Fruit fly (Drosophila melanogaster) whole organism, embryonic: Measurements from ENCODE around the gene OtopLc.

Experiments used
- Bteb2 ChIP-seq: fragments of 200-800 bp; sonication (Bioruptor generic); optimal IDR thresholded peaks from 2 replicates; lab custom pipeline; 2016; ENCODE audit warnings: missing biosample characterization, missing genetic modification characterization
- C15 ChIP-seq: fragments of 200-800 bp; sonication (Bioruptor generic); IDR thresholded peaks from 3 replicates; pipeline ENCODE4 v1.3.6; 2022; ENCODE audit warnings: missing biosample characterization, missing genetic modification characterization
- CG11093 ChIP-seq: fragments of 200-800 bp; sonication (Bioruptor generic); IDR thresholded peaks from 3 replicates; pipeline ENCODE4 v1.3.6; 2022; ENCODE audit warnings: missing biosample characterization, missing genetic modification characterization
- CG11696 ChIP-seq: fragments of 200-800 bp; sonication (Bioruptor generic); IDR thresholded peaks from 2 replicates; pipeline ENCODE4 v1.3.6; 2022; ENCODE audit warnings: missing biosample characterization, missing genetic modification characterization
- CG14050 ChIP-seq: fragments of 200-800 bp; sonication (Bioruptor generic); IDR thresholded peaks from 3 replicates; pipeline ENCODE4 v1.3.6; 2022; ENCODE audit warnings: missing biosample characterization, missing genetic modification characterization
- CG17328 ChIP-seq: fragments of 200-800 bp; sonication (Bioruptor generic); IDR thresholded peaks from 2 replicates; pipeline ENCODE4 v1.3.6; 2022; ENCODE audit warnings: missing biosample characterization, missing genetic modification characterization
- CG1792 ChIP-seq: fragments of 200-800 bp; sonication (Bioruptor generic); optimal IDR thresholded peaks from 2 replicates; lab custom pipeline; 2016; ENCODE audit warnings: missing biosample characterization, missing genetic modification characterization
- CG33557 ChIP-seq: fragments of 200-800 bp; sonication (Bioruptor generic); optimal IDR thresholded peaks from 2 replicates; lab custom pipeline; 2019; ENCODE audit warnings: missing biosample characterization, mild to moderate bottlenecking, missing genetic modification characterization, moderate library complexity
- CG4707 ChIP-seq: fragments of 200-800 bp; sonication (Bioruptor generic); optimal IDR thresholded peaks from 2 replicates; lab custom pipeline; 2018; ENCODE audit warnings: missing biosample characterization, mild to moderate bottlenecking, missing genetic modification characterization, moderate library complexity
- CG4730 ChIP-seq: fragments of 200-800 bp; sonication (Bioruptor generic); IDR thresholded peaks from 2 replicates; pipeline ENCODE4 v1.3.6; 2022; ENCODE audit warnings: missing biosample characterization, missing genetic modification characterization
- CG5180 ChIP-seq: fragments of 200-800 bp; sonication (Bioruptor generic); optimal IDR thresholded peaks from 3 replicates; lab custom pipeline; 2017; ENCODE audit warnings: missing biosample characterization, missing genetic modification characterization, mild to moderate bottlenecking, moderate library complexity, missing genetic modification reagents
- CG6254 ChIP-seq: fragments of 200-800 bp; sonication (Bioruptor generic); optimal IDR thresholded peaks from 3 replicates; lab custom pipeline; 2017; ENCODE audit warnings: mild to moderate bottlenecking, missing biosample characterization, missing genetic modification reagents, missing genetic modification characterization
- CG6654 ChIP-seq: fragments of 200-800 bp; sonication (Bioruptor generic); optimal IDR thresholded peaks from 2 replicates; lab custom pipeline; 2017; ENCODE audit warnings: missing biosample characterization, mild to moderate bottlenecking, missing genetic modification characterization
- CG6683 ChIP-seq: fragments of 200-800 bp; sonication (Bioruptor generic); optimal IDR thresholded peaks from 2 replicates; lab custom pipeline; 2017; ENCODE audit warnings: missing biosample characterization, mild to moderate bottlenecking, missing genetic modification characterization, missing genetic modification reagents
- CG6791 ChIP-seq: fragments of 200-800 bp; sonication (Bioruptor generic); IDR thresholded peaks from 3 replicates; pipeline ENCODE4 v1.3.6; 2022; ENCODE audit warnings: missing biosample characterization, missing genetic modification characterization; ENCODE audit not compliant: partially characterized antibody
- CG8290 ChIP-seq, 3 experiments: fragments of 200-800 bp; sonication (Bioruptor generic); optimal IDR thresholded peaks; 2 replicates each; lab custom pipeline; 2016 to 2019; ENCODE audit warnings: missing biosample characterization in 3 of 3, missing genetic modification characterization in 3 of 3, mild to moderate bottlenecking in 2 of 3, moderate library complexity in 1 of 3
- CG8944 ChIP-seq: fragments of 200-800 bp; sonication (Bioruptor generic); optimal IDR thresholded peaks from 3 replicates; lab custom pipeline; 2016; ENCODE audit warnings: missing biosample characterization, missing genetic modification characterization
- Dbx ChIP-seq: fragments of 200-800 bp; sonication (Bioruptor generic); IDR thresholded peaks from 3 replicates; pipeline ENCODE4 v1.3.6; 2022; ENCODE audit warnings: missing biosample characterization, missing genetic modification characterization
- Dip3 ChIP-seq: fragments of 200-800 bp; sonication (Bioruptor generic); optimal IDR thresholded peaks from 3 replicates; lab custom pipeline; 2016; ENCODE audit warnings: missing biosample characterization, missing genetic modification characterization
- Elba2 ChIP-seq: fragments of 200-800 bp; sonication (Bioruptor generic); optimal IDR thresholded peaks from 3 replicates; lab custom pipeline; 2016; ENCODE audit warnings: missing biosample characterization, missing genetic modification characterization
- H2.0 ChIP-seq: fragments of 200-800 bp; sonication (Bioruptor generic); IDR thresholded peaks from 2 replicates; pipeline ENCODE4 v1.3.6; 2022; ENCODE audit warnings: missing biosample characterization, missing genetic modification characterization
- HLH54F ChIP-seq: fragments of 200-800 bp; sonication (Bioruptor generic); optimal IDR thresholded peaks from 3 replicates; lab custom pipeline; 2016; ENCODE audit warnings: missing biosample characterization, missing genetic modification characterization
- Hand ChIP-seq: fragments of 200-800 bp; sonication (Bioruptor generic); optimal IDR thresholded peaks from 2 replicates; lab custom pipeline; 2017; ENCODE audit warnings: mild to moderate bottlenecking, missing biosample characterization, missing genetic modification reagents, missing genetic modification characterization
- Nf-YC ChIP-seq: fragments of 200-800 bp; optimal IDR thresholded peaks from 3 replicates; lab custom pipeline; 2019; ENCODE audit warnings: missing biosample characterization, mild to moderate bottlenecking, missing genetic modification characterization, moderate library complexity
- Oli ChIP-seq: fragments of 200-800 bp; sonication (Bioruptor generic); optimal IDR thresholded peaks from 2 replicates; lab custom pipeline; 2018; ENCODE audit warnings: missing biosample characterization, mild to moderate bottlenecking, missing genetic modification characterization, moderate library complexity
- PHDP ChIP-seq: fragments of 200-800 bp; sonication (Bioruptor generic); optimal IDR thresholded peaks from 3 replicates; lab custom pipeline; 2018; ENCODE audit warnings: missing biosample characterization, mild to moderate bottlenecking, missing genetic modification characterization, moderate library complexity
- Spps ChIP-seq: fragments of 200-800 bp; sonication (Bioruptor generic); optimal IDR thresholded peaks from 2 replicates; lab custom pipeline; 2018; ENCODE audit warnings: missing biosample characterization, mild to moderate bottlenecking, missing genetic modification characterization
- ato ChIP-seq: fragments of 200-800 bp; sonication (Bioruptor generic); IDR thresholded peaks from 2 replicates; pipeline ENCODE4 v1.3.6; 2022; ENCODE audit warnings: missing biosample characterization, missing genetic modification characterization; ENCODE audit not compliant: partially characterized antibody
- bab2 ChIP-seq: fragments of 200-800 bp; sonication (Bioruptor generic); optimal IDR thresholded peaks from 2 replicates; lab custom pipeline; 2016; ENCODE audit warnings: missing biosample characterization, missing genetic modification characterization
- cas ChIP-seq: fragments of 200-800 bp; sonication (Bioruptor generic); IDR thresholded peaks from 2 replicates; pipeline ENCODE4 v1.3.6; 2022; ENCODE audit warnings: missing biosample characterization, missing genetic modification characterization
- chm ChIP-seq: fragments of 200-800 bp; sonication (Bioruptor generic); IDR thresholded peaks from 2 replicates; pipeline ENCODE4 v1.3.6; 2022; ENCODE audit warnings: missing biosample characterization, missing genetic modification characterization
- crc ChIP-seq: fragments of 200-800 bp; sonication (Bioruptor generic); optimal IDR thresholded peaks from 2 replicates; lab custom pipeline; 2016; ENCODE audit warnings: missing biosample characterization, missing genetic modification characterization
- croc ChIP-seq: fragments of 200-800 bp; sonication (Bioruptor generic); conservative IDR thresholded peaks from 3 replicates; pipeline ENCODE4 v1.3.6; 2022; ENCODE audit warnings: missing biosample characterization, missing genetic modification characterization
- crol ChIP-seq: fragments of 200-800 bp; sonication (Bioruptor generic); IDR thresholded peaks from 2 replicates; pipeline ENCODE4 v1.3.6; 2022; ENCODE audit warnings: missing biosample characterization, missing genetic modification characterization
- crp ChIP-seq, 2 experiments: fragments of 200-800 bp; sonication (Bioruptor generic); optimal IDR thresholded peaks; 2 replicates in 1 of 2; 3 replicates in 1 of 2; lab custom pipeline; 2017; ENCODE audit warnings: missing biosample characterization in 2 of 2, missing genetic modification characterization in 2 of 2, mild to moderate bottlenecking in 1 of 2, moderate library complexity in 1 of 2
- dimm ChIP-seq: fragments of 200-800 bp; sonication (Bioruptor generic); IDR thresholded peaks from 2 replicates; pipeline ENCODE4 v1.3.6; 2022; ENCODE audit warnings: missing biosample characterization, missing genetic modification characterization
- gfzf ChIP-seq: fragments of 200-800 bp; sonication (Bioruptor generic); optimal IDR thresholded peaks from 2 replicates; lab custom pipeline; 2016; ENCODE audit warnings: missing biosample characterization, mild to moderate bottlenecking, missing genetic modification characterization, moderate library complexity
- jigr1 ChIP-seq: fragments of 200-800 bp; sonication (Bioruptor generic); IDR thresholded peaks from 3 replicates; pipeline ENCODE4 v1.3.6; 2022; ENCODE audit warnings: missing biosample characterization, missing genetic modification characterization
- lilli ChIP-seq: fragments of 200-800 bp; sonication (Bioruptor generic); optimal IDR thresholded peaks from 3 replicates; lab custom pipeline; 2016; ENCODE audit warnings: missing biosample characterization, missing genetic modification characterization
- lola ChIP-seq, 3 experiments: fragments of >200 bp in 2 of 3; fragments of 200-800 bp in 1 of 3; sonication (Bioruptor generic) in 1 of 3; optimal IDR thresholded peaks; 2 replicates each; lab custom pipeline; 2017 to 2019; ENCODE audit warnings: missing biosample characterization in 3 of 3, missing genetic modification characterization in 3 of 3, mild to moderate bottlenecking in 1 of 3, moderate library complexity in 1 of 3
- p53 ChIP-seq: fragments of 200-800 bp; sonication (Bioruptor generic); optimal IDR thresholded peaks from 2 replicates; lab custom pipeline; 2016; ENCODE audit warnings: missing biosample characterization, missing genetic modification characterization
- pfk ChIP-seq: fragments of 200-800 bp; sonication (Bioruptor generic); optimal IDR thresholded peaks from 2 replicates; lab custom pipeline; 2018; ENCODE audit warnings: missing biosample characterization, mild to moderate bottlenecking, missing genetic modification characterization, moderate library complexity
- pum ChIP-seq: fragments of 200-800 bp; sonication (Bioruptor generic); optimal IDR thresholded peaks from 2 replicates; lab custom pipeline; 2016; ENCODE audit warnings: missing biosample characterization, missing genetic modification characterization
- rib ChIP-seq: fragments of 200-800 bp; sonication (Bioruptor generic); IDR thresholded peaks from 2 replicates; pipeline ENCODE4 v1.3.6; 2022; ENCODE audit warnings: missing biosample characterization, missing genetic modification characterization
- ro ChIP-seq: fragments of 200-800 bp; sonication (Bioruptor generic); IDR thresholded peaks from 2 replicates; pipeline ENCODE4 v1.3.6; 2022; ENCODE audit warnings: missing biosample characterization, missing genetic modification characterization
- sima ChIP-seq: fragments of 200-800 bp; sonication (Bioruptor generic); optimal IDR thresholded peaks from 2 replicates; lab custom pipeline; 2016; ENCODE audit warnings: missing biosample characterization, missing genetic modification characterization
- slou ChIP-seq: fragments of 200-800 bp; sonication (Bioruptor generic); optimal IDR thresholded peaks from 3 replicates; lab custom pipeline; 2016; ENCODE audit warnings: missing biosample characterization, missing genetic modification characterization
- sob ChIP-seq: fragments of 200-800 bp; sonication (Bioruptor generic); IDR thresholded peaks from 2 replicates; pipeline ENCODE4 v1.3.6; 2022; ENCODE audit warnings: missing biosample characterization, missing genetic modification characterization
- ssp ChIP-seq: fragments of 200-800 bp; sonication (Bioruptor generic); IDR thresholded peaks from 2 replicates; pipeline ENCODE4 v1.3.6; 2022; ENCODE audit warnings: missing biosample characterization, missing genetic modification characterization
- vvl ChIP-seq: fragments of 200-800 bp; sonication (Bioruptor generic); IDR thresholded peaks from 2 replicates; pipeline ENCODE4 v1.3.6; 2022; ENCODE audit warnings: missing biosample characterization, missing genetic modification characterization

OtopLc gene

DNA sequence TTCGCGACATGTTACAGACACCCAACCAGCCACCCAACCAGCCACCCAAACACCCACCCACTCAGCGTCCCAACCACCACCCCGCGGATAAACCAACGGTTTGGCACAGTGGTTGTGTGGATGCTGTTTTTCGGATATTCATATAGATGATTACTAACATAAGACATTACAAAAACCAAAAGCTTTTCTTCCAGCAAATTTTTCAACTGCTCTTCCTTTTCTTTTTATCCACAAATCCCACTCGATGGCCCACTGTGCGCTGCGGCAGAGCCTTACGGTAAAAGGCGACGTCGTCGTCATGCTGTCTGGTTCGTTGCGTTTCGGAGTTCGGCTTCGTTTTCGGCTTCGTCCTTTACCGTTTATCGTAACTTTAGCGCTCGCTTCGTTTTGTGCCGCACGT, 24.1 kb downstream of the OtopLc start (continued):
- TF ChIP-seq crp (GFP tag; optimal IDR thresholded peaks at IDR 0.05; lab: Kevin White, UChicago) (no peak), sima (GFP tag; lab: Kevin White, UChicago) (no peak), pfk (GFP tag; lab: Kevin White, UChicago) (no peak), pum (peak; percentile 16), CG14050 (GFP tag; lab: Robert Waterston, UW) (peak; percentile 57; the same call in 2 of the 3 replicates), Oli (tag; lab: Kevin White, UChicago) (peak; percentile 52), CG6654 (GFP tag; lab: Kevin White, UChicago) (peak; percentile 40), CG11696 (GFP tag; lab: Robert Waterston, UW) (0 out of 2 replicates have a peak, but pooled peaks have one; percentile 16), dimm (GFP tag; lab: Robert Waterston, UW) (0 out of 2 replicates have a peak, but pooled peaks have one; percentile 3), lola (GFP tag; optimal IDR thresholded peaks at IDR 0.05; lab: Kevin White, UChicago) (peak in 1 of 3 experiments; percentile 18), crc (GFP tag; lab: Kevin White, UChicago) (no peak), rib (GFP tag; lab: Robert Waterston, UW) (peak; percentile 61; the same call in 1 of the 2 replicates), CG5180 (peak; percentile 16), CG6683 (GFP tag; lab: Kevin White, UChicago) (peak; percentile 32), C15 (GFP tag; lab: Robert Waterston, UW) (no peak), ro (GFP tag; lab: Robert Waterston, UW) (no peak), vvl (GFP tag; lab: Robert Waterston, UW) (peak; percentile 84), jigr1 (GFP tag; lab: Robert Waterston, UW) (no peak), CG1792 (GFP tag; lab: Kevin White, UChicago) (peak; percentile 13), CG6254 (GFP tag; lab: Kevin White, UChicago) (no peak), crol (GFP tag; lab: Robert Waterston, UW) (peak; percentile 55), cas (GFP tag; lab: Robert Waterston, UW) (no peak), CG8944 (peak; percentile 14), sob (peak; percentile 59; the same call in 1 of the 2 replicates), croc (GFP tag; lab: Robert Waterston, UW) (peak; percentile 27; the same call in 1 of the 3 replicates), ato (GFP tag; lab: Robert Waterston, UW) (no peak), CG8290 (GFP tag; optimal IDR thresholded peaks at IDR 0.05; lab: Kevin White, UChicago) (no peak), CG8290 (tag; optimal IDR thresholded peaks at IDR 0.05; lab: Kevin White, UChicago) (peak in 1 of 2 experiments; percentile 52), CG6791 (GFP tag; lab: Robert Waterston, UW) (no peak), lilli (GFP tag; lab: Kevin White, UChicago) (peak; percentile 63), Bteb2 (GFP tag; lab: Kevin White, UChicago) (peak; percentile 38), chm (GFP tag; lab: Robert Waterston, UW) (peak; percentile 69), ssp (GFP tag; lab: Robert Waterston, UW) (0 out of 2 replicates have a peak, but pooled peaks have one; percentile 18), slou (GFP tag; lab: Kevin White, UChicago) (no peak), HLH54F (GFP tag; lab: Kevin White, UChicago) (peak; percentile 23), CG4707 (GFP tag; lab: Kevin White, UChicago) (peak; percentile 95), H2.0 (GFP tag; lab: Robert Waterston, UW) (peak; percentile 47; the same call in 1 of the 2 replicates), PHDP (tag; lab: Kevin White, UChicago) (peak; percentile 56), CG33557 (GFP tag; lab: Kevin White, UChicago) (no peak), CG4730 (GFP tag; lab: Robert Waterston, UW) (peak; percentile 40; the same call in 1 of the 2 replicates), CG11093 (GFP tag; lab: Robert Waterston, UW) (no peak; the same call in 2 of the 3 replicates), bab2 (GFP tag; lab: Kevin White, UChicago) (peak; percentile 56), Dip3 (GFP tag; lab: Kevin White, UChicago) (peak; percentile 44), Hand (GFP tag; lab: Kevin White, UChicago) (peak; percentile 60), Nf-YC (tag; lab: Kevin White, UChicago) (peak; percentile 21), p53 (GFP tag; lab: Kevin White, UChicago) (no peak), CG17328 (GFP tag; lab: Robert Waterston, UW) (peak; percentile 88), Elba2 (GFP tag; lab: Kevin White, UChicago) (no peak), gfzf (GFP tag; lab: Kevin White, UChicago) (no peak), Spps (peak; percentile 11), Dbx (GFP tag; lab: Robert Waterston, UW) (peak; percentile 80)
